Fruit fly (Drosophila melanogaster): ENCODE data around the gene CG7194.

CG7194 gene

dm6 chr3L:8289336-8290258 lies 14.3 kb downstream of the CG7194 start, which contains the start of gene cert (continued):
- peak; percentile 25 for TF ChIP-seq Max (GFP tag; optimal IDR thresholded peaks at IDR 0.05)
- peak; percentile 81 for TF ChIP-seq CG7963 (GFP tag; IDR thresholded peaks at IDR 0.05; ENCODE audit: partially characterized antibody)
- TF ChIP-seq CG17802 (tag; optimal IDR thresholded peaks at IDR 0.05), result no peak
- TF ChIP-seq CG18619 (GFP tag; optimal IDR thresholded peaks at IDR 0.05), result peak; percentile 11
- TF ChIP-seq CG1233 (GFP tag; optimal IDR thresholded peaks at IDR 0.05), result no peak
- TF ChIP-seq sob (GFP tag; IDR thresholded peaks at IDR 0.05), result no peak
- peak; percentile 63; the same call in 2 of the 3 replicates for TF ChIP-seq CG17361 (GFP tag; IDR thresholded peaks at IDR 0.05)
- no peak for TF ChIP-seq lab (GFP tag; optimal IDR thresholded peaks at IDR 0.05)
- no peak for TF ChIP-seq CG10959 (GFP tag; IDR thresholded peaks at IDR 0.05)
- no peak for TF ChIP-seq az2 (GFP tag; optimal IDR thresholded peaks at IDR 0.05)
- TF ChIP-seq toy (GFP tag; IDR thresholded peaks at IDR 0.05), result no peak
- TF ChIP-seq Jarid2 (GFP tag; optimal IDR thresholded peaks at IDR 0.05), result no peak
- TF ChIP-seq Ada2b (GFP tag; IDR thresholded peaks at IDR 0.05), result no peak
- no peak for TF ChIP-seq CG2199 (GFP tag; IDR thresholded peaks at IDR 0.05)
- TF ChIP-seq CG43689 (GFP tag; IDR thresholded peaks at IDR 0.05), result no peak
- no peak for TF ChIP-seq CG18599 (GFP tag; optimal IDR thresholded peaks at IDR 0.05)
- TF ChIP-seq HmgD (GFP tag; optimal IDR thresholded peaks at IDR 0.05), result peak; percentile 6
- no peak for TF ChIP-seq rib (GFP tag; IDR thresholded peaks at IDR 0.05)
- TF ChIP-seq dmrt99B (tag; optimal IDR thresholded peaks at IDR 0.05), result no peak
- TF ChIP-seq ro (GFP tag; IDR thresholded peaks at IDR 0.05), result no peak
- no peak for TF ChIP-seq ems (GFP tag; optimal IDR thresholded peaks at IDR 0.05)
- TF ChIP-seq hbn (GFP tag; IDR thresholded peaks at IDR 0.05; ENCODE audit: partially characterized antibody), result peak; percentile 86
- no peak for TF ChIP-seq z (GFP tag; IDR thresholded peaks at IDR 0.05)
- no peak for TF ChIP-seq Trl (optimal IDR thresholded peaks at IDR 0.05)
- peak; percentile 4 for TF ChIP-seq Trl (GFP tag; optimal IDR thresholded peaks at IDR 0.05)
- no peak for TF ChIP-seq crol (GFP tag; IDR thresholded peaks at IDR 0.05)
- TF ChIP-seq CG11247 (GFP tag; IDR thresholded peaks at IDR 0.05), result no peak
- TF ChIP-seq lilli (GFP tag; optimal IDR thresholded peaks at IDR 0.05), result peak; percentile 48
- TF ChIP-seq Oaz (GFP tag; IDR thresholded peaks at IDR 0.05), result no peak
- TF ChIP-seq ssp (GFP tag; IDR thresholded peaks at IDR 0.05), result no peak
- no peak for TF ChIP-seq C15 (GFP tag; IDR thresholded peaks at IDR 0.05)
- TF ChIP-seq CG14860 (GFP tag; IDR thresholded peaks at IDR 0.05; ENCODE audit: partially characterized antibody), result peak; percentile 88
- no peak for TF ChIP-seq CG6683 (GFP tag; optimal IDR thresholded peaks at IDR 0.05)
- TF ChIP-seq pita (GFP tag; optimal IDR thresholded peaks at IDR 0.05), result no peak
- TF ChIP-seq CG13296 (GFP tag; optimal IDR thresholded peaks at IDR 0.05), result peak; percentile 8
- no peak for TF ChIP-seq wor (GFP tag; IDR thresholded peaks at IDR 0.05)
- no peak for TF ChIP-seq emc (GFP tag; optimal IDR thresholded peaks at IDR 0.05)
- no peak for TF ChIP-seq otp (GFP tag; IDR thresholded peaks at IDR 0.05)
- 0 out of 3 replicates have a peak, but pooled peaks have one; percentile 40 for TF ChIP-seq CG11695 (GFP tag; IDR thresholded peaks at IDR 0.05)
- peak; percentile 71 for TF ChIP-seq MBD-R2 (GFP tag; IDR thresholded peaks at IDR 0.05)
- no peak for TF ChIP-seq wdn (GFP tag; IDR thresholded peaks at IDR 0.05)
- TF ChIP-seq mam (GFP tag; optimal IDR thresholded peaks at IDR 0.05), result peak; percentile 53
- TF ChIP-seq CG16779 (GFP tag; IDR thresholded peaks at IDR 0.05), result no peak
- no peak for TF ChIP-seq Asciz (GFP tag; optimal IDR thresholded peaks at IDR 0.05)
- TF ChIP-seq Med (GFP tag), result peak; percentile 81
- no peak for TF ChIP-seq prd (optimal IDR thresholded peaks at IDR 0.05)
- TF ChIP-seq prd (GFP tag; IDR thresholded peaks at IDR 0.05), result 0 out of 3 replicates have a peak, but pooled peaks have one; percentile 11
- TF ChIP-seq fu2 (GFP tag; optimal IDR thresholded peaks at IDR 0.05), result no peak
- TF ChIP-seq Sry-β (GFP tag; optimal IDR thresholded peaks at IDR 0.05), result no peak
- TF ChIP-seq gfzf (GFP tag; optimal IDR thresholded peaks at IDR 0.05), result peak; percentile 46

Measured in whole organism, embryonic.